Worm (Caenorhabditis elegans) whole organism, L4 larva: ENCODE measurements around the gene dap-3.
A peak's percentile ranks its signal among the peaks of the same experiment; 100 is the strongest.

Experiments
- F37D6.2 ChIP-seq: sonication (generic microtip); optimal IDR thresholded peaks from 2 replicates; lab custom pipeline; 2016; ENCODE audit warnings: mild to moderate bottlenecking, missing genetic modification characterization, missing compliant biosample characterization
- T20F7.1 ChIP-seq: fragments of 200-800 bp; sonication (Bioruptor generic); optimal IDR thresholded peaks from 2 replicates; lab custom pipeline; 2018; ENCODE audit warnings: mild to moderate bottlenecking, missing genetic modification characterization, missing compliant biosample characterization
- Y105C5A.15 ChIP-seq: fragments of 200-800 bp; sonication (Bioruptor generic); IDR thresholded peaks from 2 replicates; pipeline ENCODE4 v1.3.6; 2022; ENCODE audit warnings: missing genetic modification characterization, missing compliant biosample characterization
- Y5F2A.4 ChIP-seq: fragments of 200-800 bp; sonication (Bioruptor generic); optimal IDR thresholded peaks from 2 replicates; lab custom pipeline; 2018; ENCODE audit warnings: mild to moderate bottlenecking, missing genetic modification characterization, missing compliant biosample characterization
- ZK337.2 ChIP-seq: fragments of 200-800 bp; sonication (Bioruptor generic); IDR thresholded peaks from 2 replicates; pipeline ENCODE4 v1.3.6; 2022; ENCODE audit warnings: missing genetic modification reagents, missing genetic modification characterization, missing compliant biosample characterization
- aha-1 ChIP-seq: fragments of 150-350 bp; peaks from one replicate; lab custom pipeline; 2014; ENCODE audit warnings: missing biosample characterization, missing genetic modification characterization
- arid-1 ChIP-seq: fragments of 200-800 bp; sonication (Bioruptor generic); conservative IDR thresholded peaks from 2 replicates; pipeline ENCODE4 v1.3.6; 2022; ENCODE audit warnings: missing genetic modification reagents, missing genetic modification characterization, missing compliant biosample characterization
- ceh-32 ChIP-seq: sonication (generic microtip); optimal IDR thresholded peaks from 2 replicates; lab custom pipeline; 2016; ENCODE audit warnings: mild to moderate bottlenecking, missing genetic modification characterization, missing compliant biosample characterization; ENCODE audit not compliant: poor library complexity
- ceh-44 ChIP-seq: fragments of 200-800 bp; sonication (Bioruptor generic); IDR thresholded peaks from 2 replicates; pipeline ENCODE4 v1.3.6; 2022; ENCODE audit warnings: missing genetic modification reagents, missing genetic modification characterization, missing compliant biosample characterization
- daf-12 ChIP-seq: fragments of 150-350 bp; optimal IDR thresholded peaks from 2 replicates; lab custom pipeline; 2014; ENCODE audit warnings: missing biosample characterization, missing genetic modification reagents, missing genetic modification characterization
- daf-19 ChIP-seq: fragments of 200-800 bp; sonication (Bioruptor generic); conservative IDR thresholded peaks from 2 replicates; pipeline ENCODE4 v1.3.6; 2022; ENCODE audit warnings: missing genetic modification characterization, missing compliant biosample characterization
- dmd-6 ChIP-seq: fragments of 200-800 bp; sonication (Bioruptor generic); IDR thresholded peaks from 2 replicates; pipeline ENCODE4 v1.3.6; 2022; ENCODE audit warnings: missing genetic modification reagents, missing genetic modification characterization, missing compliant biosample characterization
- dmd-8 ChIP-seq: fragments of 200-800 bp; sonication (Bioruptor generic); IDR thresholded peaks from 2 replicates; pipeline ENCODE4 v1.3.6; 2022; ENCODE audit warnings: missing genetic modification characterization, missing compliant biosample characterization
- dpl-1 ChIP-seq: fragments of 150-350 bp; optimal IDR thresholded peaks from 2 replicates; lab custom pipeline; 2014; ENCODE audit warnings: missing biosample characterization, missing genetic modification reagents, missing genetic modification characterization
- duxl-1 ChIP-seq: sonication (generic microtip); optimal IDR thresholded peaks from 2 replicates; lab custom pipeline; 2016; ENCODE audit warnings: mild to moderate bottlenecking, missing genetic modification characterization, moderate library complexity, missing compliant biosample characterization; ENCODE audit not compliant: poor library complexity
- egl-43 ChIP-seq: fragments of 200-800 bp; sonication (Bioruptor generic); IDR thresholded peaks from 2 replicates; pipeline ENCODE4 v1.3.6; 2022; ENCODE audit warnings: missing genetic modification reagents, missing genetic modification characterization, missing compliant biosample characterization
- hlh-11 ChIP-seq: fragments of 200-800 bp; sonication (Bioruptor generic); optimal IDR thresholded peaks from 2 replicates; lab custom pipeline; 2018; ENCODE audit warnings: mild to moderate bottlenecking, missing genetic modification characterization, missing compliant biosample characterization
- lin-13 ChIP-seq: fragments of 150-350 bp; optimal IDR thresholded peaks from 2 replicates; lab custom pipeline; 2014; ENCODE audit warnings: missing biosample characterization, missing genetic modification reagents, missing genetic modification characterization
- lin-29 ChIP-seq: fragments of 200-800 bp; sonication (Bioruptor generic); IDR thresholded peaks from 2 replicates; pipeline ENCODE4 v1.3.6; 2022; ENCODE audit warnings: missing genetic modification reagents, missing genetic modification characterization, missing compliant biosample characterization
- mdl-1 ChIP-seq, 2 experiments: fragments of 150-350 bp in 1 of 2; sonication (generic microtip) in 1 of 2; optimal IDR thresholded peaks; 2 replicates each; lab custom pipeline; 2014 to 2017; ENCODE audit warnings: missing biosample characterization in 2 of 2, missing genetic modification characterization in 2 of 2
- mdt-29 ChIP-seq: fragments of 200-800 bp; sonication (Bioruptor generic); IDR thresholded peaks from 2 replicates; pipeline ENCODE4 v1.3.6; 2022; ENCODE audit warnings: missing genetic modification reagents, missing genetic modification characterization, missing compliant biosample characterization
- mxl-3 ChIP-seq: fragments of 200-800 bp; sonication (Bioruptor generic); optimal IDR thresholded peaks from 2 replicates; lab custom pipeline; 2018; ENCODE audit warnings: mild to moderate bottlenecking, missing genetic modification characterization, missing compliant biosample characterization
- nhr-11 ChIP-seq: fragments of 150-350 bp; optimal IDR thresholded peaks from 2 replicates; lab custom pipeline; 2014; ENCODE audit warnings: missing biosample characterization, missing genetic modification characterization
- nhr-237 ChIP-seq: sonication (generic microtip); optimal IDR thresholded peaks from 2 replicates; lab custom pipeline; 2017; ENCODE audit warnings: missing biosample characterization, missing genetic modification characterization
- nhr-76 ChIP-seq: fragments of 150-350 bp; optimal IDR thresholded peaks from 2 replicates; lab custom pipeline; 2014; ENCODE audit warnings: missing biosample characterization, missing genetic modification characterization
- pha-4 ChIP-seq, 2 experiments: fragments of 150-350 bp in 1 of 2; fragments of 200-800 bp in 1 of 2; sonication (Bioruptor generic) in 1 of 2; IDR thresholded peaks in 1 of 2; optimal IDR thresholded peaks in 1 of 2; 2 replicates each; pipeline versions ENCODE4 v1.3.6 to Lab custom; 2014 to 2022; ENCODE audit warnings: missing genetic modification characterization in 2 of 2, missing genetic modification reagents in 2 of 2, missing biosample characterization in 1 of 2, missing compliant biosample characterization in 1 of 2
- rbr-2 ChIP-seq: sonication (generic microtip); optimal IDR thresholded peaks from 2 replicates; lab custom pipeline; 2016; ENCODE audit warnings: missing genotype, missing genetic modification characterization, missing compliant biosample characterization
- set-16 ChIP-seq: fragments of 200-800 bp; sonication (Bioruptor generic); IDR thresholded peaks from 2 replicates; pipeline ENCODE4 v1.3.6; 2022; ENCODE audit warnings: missing genetic modification reagents, missing genetic modification characterization, missing compliant biosample characterization
- skn-1 ChIP-seq: fragments of 150-350 bp; optimal IDR thresholded peaks from 2 replicates; lab custom pipeline; 2014; ENCODE audit warnings: missing biosample characterization, missing genetic modification characterization
- snpc-1.2 ChIP-seq: fragments of 200-800 bp; sonication (Bioruptor generic); IDR thresholded peaks from 2 replicates; pipeline ENCODE4 v1.3.6; 2022; ENCODE audit warnings: missing genetic modification reagents, missing genetic modification characterization, missing compliant biosample characterization
- spr-1 ChIP-seq: sonication (generic microtip); optimal IDR thresholded peaks from 2 replicates; lab custom pipeline; 2016; ENCODE audit warnings: mild to moderate bottlenecking, missing genetic modification characterization, missing compliant biosample characterization
- tra-1 ChIP-seq: fragments of 200-800 bp; sonication (Bioruptor generic); IDR thresholded peaks from 2 replicates; pipeline ENCODE4 v1.3.6; 2022; ENCODE audit warnings: missing genetic modification reagents, missing genetic modification characterization, missing compliant biosample characterization
- unc-130 ChIP-seq: sonication (generic microtip); optimal IDR thresholded peaks from 2 replicates; lab custom pipeline; 2016; ENCODE audit warnings: missing genetic modification reagents, missing genetic modification characterization, missing compliant biosample characterization
- unc-62 ChIP-seq, 3 experiments: fragments of 150-350 bp in 1 of 3; sonication (generic microtip); optimal IDR thresholded peaks in 2 of 3; peaks in 1 of 3; 1 replicate in 1 of 3; 2 replicates in 2 of 3; lab custom pipeline; 2014 to 2017; ENCODE audit warnings: missing biosample characterization in 3 of 3, missing genetic modification characterization in 3 of 3, missing genetic modification reagents in 3 of 3, missing genotype in 1 of 3
- zag-1 ChIP-seq: fragments of 150-350 bp; optimal IDR thresholded peaks from 2 replicates; lab custom pipeline; 2014; ENCODE audit warnings: missing biosample characterization, missing genetic modification characterization
- zfp-2 ChIP-seq: sonication (generic microtip); optimal IDR thresholded peaks from 2 replicates; lab custom pipeline; 2016; ENCODE audit warnings: mild to moderate bottlenecking, missing genetic modification characterization, missing compliant biosample characterization
- zip-11 ChIP-seq: fragments of 200-800 bp; sonication (Bioruptor generic); IDR thresholded peaks from 2 replicates; pipeline ENCODE4 v1.3.6; 2022; ENCODE audit warnings: missing genetic modification characterization, missing compliant biosample characterization

Gene dap-3

ce11 chrII:10563368-10563767 lies 17.6 kb upstream of the dap-3 start, which contains the start of gene cdc-48.1 (continued):
- peak; percentile 94 for TF ChIP-seq zfp-2
- TF ChIP-seq dpl-1 = peak; percentile 100
- TF ChIP-seq zip-11 (GFP tag; lab: Robert Waterston, UW) = peak; percentile 75; the same call in 1 of the 2 replicates
- peak; percentile 98 for TF ChIP-seq spr-1 (tag; lab: Kevin White, UChicago)
- peak; percentile 81 for TF ChIP-seq ceh-32 (tag; lab: Kevin White, UChicago)
- TF ChIP-seq lin-29 (GFP tag; lab: Robert Waterston, UW) = peak; percentile 98
- TF ChIP-seq hlh-11 (tag; lab: Kevin White, UChicago) = peak; percentile 99
- peak; percentile 98 for TF ChIP-seq unc-130 (GFP tag; lab: Kevin White, UChicago)
- TF ChIP-seq zag-1 (tag; lab: Kevin White, UChicago) = peak; percentile 92
- peak; percentile 89 for TF ChIP-seq nhr-237 (tag; lab: Kevin White, UChicago)
- peak; percentile 100 for TF ChIP-seq nhr-11 (tag; lab: Kevin White, UChicago)
- TF ChIP-seq mxl-3 (GFP tag; lab: Kevin White, UChicago) = peak; percentile 96
- TF ChIP-seq mdt-29 (GFP tag; lab: Robert Waterston, UW) = peak; percentile 98
- peak; percentile 93 for TF ChIP-seq Y105C5A.15 (GFP tag; lab: Robert Waterston, UW)
- peak; percentile 73 to 98 for TF ChIP-seq mdl-1 (tag; optimal IDR thresholded peaks at IDR 0.05; lab: Kevin White, UChicago)
- TF ChIP-seq ZK337.2 = peak; percentile 97
- peak; percentile 100 for TF ChIP-seq dmd-6 (GFP tag; lab: Robert Waterston, UW)
- peak; percentile 99 for TF ChIP-seq T20F7.1 (GFP tag; lab: Kevin White, UChicago)
- peak; percentile 99 for TF ChIP-seq pha-4 (GFP tag; IDR thresholded peaks at IDR 0.05; lab: Robert Waterston, UW)
- peak; percentile 100 for TF ChIP-seq pha-4 (tag; optimal IDR thresholded peaks at IDR 0.05; lab: Kevin White, UChicago)
- TF ChIP-seq tra-1 (GFP tag; lab: Robert Waterston, UW) = peak; percentile 100
- peak; percentile 97 for TF ChIP-seq F37D6.2 (tag; lab: Kevin White, UChicago)
- peak; percentile 100 for TF ChIP-seq lin-13
- TF ChIP-seq snpc-1.2 = peak; percentile 94
- peak; percentile 98 for TF ChIP-seq daf-19 (GFP tag; lab: Robert Waterston, UW)

- TF ChIP-seq Y105C5A.15 (GFP tag; lab: Robert Waterston, UW) = no peak
- no peak for TF ChIP-seq daf-12 (tag; lab: Kevin White, UChicago)
- TF ChIP-seq nhr-76 = no peak
- no peak for TF ChIP-seq egl-43
- TF ChIP-seq F37D6.2 (tag; lab: Kevin White, UChicago) = no peak
- no peak for TF ChIP-seq ceh-44 (GFP tag; lab: Robert Waterston, UW)
- TF ChIP-seq unc-62 (GFP tag; optimal IDR thresholded peaks at IDR 0.05 in 1 of 2; lab: Kevin White, UChicago) = no peak
- TF ChIP-seq unc-62 (tag; optimal IDR thresholded peaks at IDR 0.05; lab: Kevin White, UChicago) = no peak
- TF ChIP-seq arid-1 (GFP tag; lab: Robert Waterston, UW) = no peak
- no peak for TF ChIP-seq rbr-2 (tag; lab: Kevin White, UChicago)
- TF ChIP-seq duxl-1 (tag; lab: Kevin White, UChicago) = no peak
- TF ChIP-seq skn-1 (tag; lab: Kevin White, UChicago) = no peak
- TF ChIP-seq dmd-8 (GFP tag; lab: Robert Waterston, UW) = no peak
Measured at ce11 chrII:10564578-10564977, 16.4 kb upstream of the dap-3 start, which contains the start of the genes C06A1.6 and C06A1.7. Gene C06A1.6 (minus strand): TSS chrII:10564678. Gene C06A1.7 (plus strand): TSS chrII:10564891.

ce11 chrII:10566458-10566857 lies 14.5 kb upstream of the dap-3 start:
- peak; percentile 77 for TF ChIP-seq aha-1
- no peak for TF ChIP-seq zip-11 (GFP tag; lab: Robert Waterston, UW)
- TF ChIP-seq set-16 = peak; percentile 53; the same call in 1 of the 2 replicates
- no peak for TF ChIP-seq Y5F2A.4 (GFP tag; lab: Kevin White, UChicago)
- no peak for TF ChIP-seq unc-62 (GFP tag; optimal IDR thresholded peaks at IDR 0.05 in 1 of 2; lab: Kevin White, UChicago)
- no peak for TF ChIP-seq unc-62 (tag; optimal IDR thresholded peaks at IDR 0.05; lab: Kevin White, UChicago)
